Fruit fly (Drosophila melanogaster) whole organism, embryonic: ENCODE results near the gene CG9008.

Experiments
- BEAF-32 ChIP-seq: fragments of 200-800 bp; sonication (Bioruptor generic); optimal IDR thresholded peaks from 3 replicates; lab custom pipeline; 2017; ENCODE audit warnings: missing biosample characterization, missing genetic modification characterization, mild to moderate bottlenecking, moderate library complexity, missing genetic modification reagents
- CG10267 ChIP-seq: fragments of 200-800 bp; sonication (Bioruptor generic); optimal IDR thresholded peaks from 2 replicates; lab custom pipeline; 2018; ENCODE audit warnings: missing biosample characterization, mild to moderate bottlenecking, missing genetic modification characterization, moderate library complexity
- CG11560 ChIP-seq: fragments of 200-800 bp; sonication (Bioruptor generic); IDR thresholded peaks from 3 replicates; pipeline ENCODE4 v1.3.6; 2022; ENCODE audit warnings: missing biosample characterization, missing genetic modification characterization
- CG12659 ChIP-seq: fragments of 200-800 bp; sonication (Bioruptor generic); optimal IDR thresholded peaks from 3 replicates; lab custom pipeline; 2017; ENCODE audit warnings: mild to moderate bottlenecking, missing biosample characterization, missing genetic modification reagents, missing genetic modification characterization
- CG13287 ChIP-seq: fragments of 200-800 bp; sonication (Bioruptor generic); IDR thresholded peaks from 2 replicates; pipeline ENCODE4 v1.3.6; 2022; ENCODE audit warnings: missing biosample characterization, missing genetic modification characterization; ENCODE audit not compliant: partially characterized antibody
- CG13624 ChIP-seq: fragments of 200-800 bp; sonication (Bioruptor generic); optimal IDR thresholded peaks from 2 replicates; lab custom pipeline; 2016; ENCODE audit warnings: missing biosample characterization, missing genetic modification characterization
- CG14710 ChIP-seq: fragments of 200-800 bp; sonication (Bioruptor generic); optimal IDR thresholded peaks from 3 replicates; lab custom pipeline; 2019; ENCODE audit warnings: missing biosample characterization, mild to moderate bottlenecking, missing genetic modification characterization, moderate library complexity
- CG14860 ChIP-seq: fragments of 200-800 bp; sonication (Bioruptor generic); IDR thresholded peaks from 3 replicates; pipeline ENCODE4 v1.3.6; 2022; ENCODE audit warnings: missing biosample characterization, missing genetic modification characterization; ENCODE audit not compliant: partially characterized antibody
- CG16813 ChIP-seq: fragments of 200-800 bp; sonication (Bioruptor generic); IDR thresholded peaks from 3 replicates; pipeline ENCODE4 v1.3.6; 2022; ENCODE audit warnings: missing biosample characterization, missing genetic modification characterization; ENCODE audit not compliant: partially characterized antibody
- CG17186 ChIP-seq: fragments of 200-800 bp; sonication (Bioruptor generic); optimal IDR thresholded peaks from 3 replicates; lab custom pipeline; 2017; ENCODE audit warnings: missing biosample characterization, missing genetic modification reagents, missing genetic modification characterization
- CG17829 ChIP-seq: fragments of 200-800 bp; optimal IDR thresholded peaks from 2 replicates; lab custom pipeline; 2019; ENCODE audit warnings: missing biosample characterization, mild to moderate bottlenecking, missing genetic modification characterization, moderate library complexity
- CG33213 ChIP-seq: fragments of 200-800 bp; sonication (Bioruptor generic); optimal IDR thresholded peaks from 3 replicates; lab custom pipeline; 2016; ENCODE audit warnings: missing biosample characterization, missing genetic modification characterization
- CG43689 ChIP-seq: fragments of 200-800 bp; sonication (Bioruptor generic); IDR thresholded peaks from 2 replicates; pipeline ENCODE4 v1.3.6; 2022; ENCODE audit warnings: missing biosample characterization, missing genetic modification characterization
- CG6791 ChIP-seq: fragments of 200-800 bp; sonication (Bioruptor generic); IDR thresholded peaks from 3 replicates; pipeline ENCODE4 v1.3.6; 2022; ENCODE audit warnings: missing biosample characterization, missing genetic modification characterization; ENCODE audit not compliant: partially characterized antibody
- CG7987 ChIP-seq: fragments of 200-800 bp; sonication (Bioruptor generic); optimal IDR thresholded peaks from 2 replicates; lab custom pipeline; 2018; ENCODE audit warnings: missing biosample characterization, mild to moderate bottlenecking, missing genetic modification characterization, moderate library complexity
- CG9797 ChIP-seq: fragments of 200-800 bp; sonication (Bioruptor generic); optimal IDR thresholded peaks from 3 replicates; lab custom pipeline; 2018; ENCODE audit warnings: missing biosample characterization, mild to moderate bottlenecking, missing genetic modification characterization
- Doc3 ChIP-seq: fragments of 200-800 bp; sonication (Bioruptor generic); IDR thresholded peaks from 3 replicates; pipeline ENCODE4 v1.3.6; 2022; ENCODE audit warnings: missing biosample characterization, missing genetic modification characterization; ENCODE audit not compliant: partially characterized antibody
- Dp ChIP-seq: fragments of 200-800 bp; sonication (Bioruptor generic); optimal IDR thresholded peaks from 2 replicates; lab custom pipeline; 2018; ENCODE audit warnings: missing biosample characterization, mild to moderate bottlenecking, missing genetic modification characterization, moderate library complexity
- Dref ChIP-seq: fragments of 200-800 bp; sonication (Bioruptor generic); IDR thresholded peaks from 2 replicates; pipeline ENCODE4 v1.3.6; 2022; ENCODE audit warnings: missing biosample characterization, missing genetic modification characterization
- E2f2 ChIP-seq: fragments of 200-800 bp; sonication (Bioruptor generic); IDR thresholded peaks from 2 replicates; pipeline ENCODE4 v1.3.6; 2022; ENCODE audit warnings: missing biosample characterization, missing genetic modification characterization
- Fer1 ChIP-seq: fragments of 200-800 bp; sonication (Bioruptor generic); optimal IDR thresholded peaks from 2 replicates; lab custom pipeline; 2017; ENCODE audit warnings: missing biosample characterization, mild to moderate bottlenecking, missing genetic modification characterization
- Lhr ChIP-seq: fragments of 200-800 bp; sonication (Bioruptor generic); optimal IDR thresholded peaks from 3 replicates; lab custom pipeline; 2017; ENCODE audit warnings: mild to moderate bottlenecking, missing biosample characterization, missing genetic modification reagents, missing genetic modification characterization
- MBD-R2 ChIP-seq: fragments of 200-800 bp; sonication (Bioruptor generic); IDR thresholded peaks from 2 replicates; pipeline ENCODE4 v1.3.6; 2022; ENCODE audit warnings: missing biosample characterization, missing genetic modification characterization
- MESR4 ChIP-seq: fragments of 200-800 bp; sonication (Bioruptor generic); optimal IDR thresholded peaks from 2 replicates; lab custom pipeline; 2018; ENCODE audit warnings: missing biosample characterization, mild to moderate bottlenecking, missing genetic modification characterization, moderate library complexity
- Mes4 ChIP-seq: fragments of 200-800 bp; sonication (Bioruptor generic); optimal IDR thresholded peaks from 2 replicates; lab custom pipeline; 2016; ENCODE audit warnings: missing biosample characterization, missing genetic modification characterization
- Pdp1 ChIP-seq, 2 experiments: fragments of 200-800 bp; sonication (Bioruptor generic); optimal IDR thresholded peaks; 3 replicates each; lab custom pipeline; 2016; ENCODE audit warnings: missing biosample characterization in 2 of 2, missing genetic modification characterization in 2 of 2, mild to moderate bottlenecking in 1 of 2, moderate library complexity in 1 of 2
- Scr ChIP-seq: fragments of 200-800 bp; sonication (Bioruptor generic); IDR thresholded peaks from 2 replicates; pipeline ENCODE4 v1.3.6; 2022; ENCODE audit warnings: missing biosample characterization, missing genetic modification characterization; ENCODE audit not compliant: partially characterized antibody
- Sin3A ChIP-seq: fragments of >200 bp; optimal IDR thresholded peaks from 2 replicates; lab custom pipeline; 2018
- Sry-δ ChIP-seq: fragments of 200-800 bp; sonication (Bioruptor generic); optimal IDR thresholded peaks from 2 replicates; lab custom pipeline; 2016; ENCODE audit warnings: missing biosample characterization, missing genetic modification characterization
- ato ChIP-seq: fragments of 200-800 bp; sonication (Bioruptor generic); IDR thresholded peaks from 2 replicates; pipeline ENCODE4 v1.3.6; 2022; ENCODE audit warnings: missing biosample characterization, missing genetic modification characterization; ENCODE audit not compliant: partially characterized antibody
- bbx ChIP-seq: fragments of 200-800 bp; sonication (Bioruptor generic); IDR thresholded peaks from 2 replicates; pipeline ENCODE4 v1.3.6; 2022; ENCODE audit warnings: missing biosample characterization, missing genetic modification characterization; ENCODE audit not compliant: partially characterized antibody
- chinmo ChIP-seq: fragments of 200-800 bp; sonication (Bioruptor generic); IDR thresholded peaks from 4 replicates; pipeline ENCODE4 v1.3.6; 2022; ENCODE audit warnings: missing biosample characterization, missing genetic modification characterization; ENCODE audit not compliant: partially characterized antibody
- crol ChIP-seq: fragments of 200-800 bp; sonication (Bioruptor generic); IDR thresholded peaks from 2 replicates; pipeline ENCODE4 v1.3.6; 2022; ENCODE audit warnings: missing biosample characterization, missing genetic modification characterization
- gro ChIP-seq: fragments of 200-800 bp; sonication (Bioruptor generic); optimal IDR thresholded peaks from 2 replicates; lab custom pipeline; 2016; ENCODE audit warnings: missing biosample characterization, missing genetic modification characterization
- hbn ChIP-seq: fragments of 200-800 bp; sonication (Bioruptor generic); IDR thresholded peaks from 2 replicates; pipeline ENCODE4 v1.3.6; 2022; ENCODE audit warnings: missing biosample characterization, missing genetic modification characterization; ENCODE audit not compliant: partially characterized antibody
- hth ChIP-seq: fragments of >200 bp; optimal IDR thresholded peaks from 2 replicates; lab custom pipeline; 2017; ENCODE audit warnings: inconsistent platforms
- inv ChIP-seq: fragments of 200-800 bp; sonication (Bioruptor generic); IDR thresholded peaks from 2 replicates; pipeline ENCODE4 v1.3.6; 2022; ENCODE audit warnings: missing biosample characterization, missing genetic modification characterization; ENCODE audit not compliant: partially characterized antibody
- knrl ChIP-seq: fragments of 200-800 bp; sonication (Bioruptor generic); IDR thresholded peaks from 3 replicates; pipeline ENCODE4 v1.3.6; 2022; ENCODE audit warnings: missing biosample characterization, missing genetic modification characterization; ENCODE audit not compliant: partially characterized antibody
- luna ChIP-seq: fragments of 200-800 bp; sonication (Bioruptor generic); optimal IDR thresholded peaks from 2 replicates; lab custom pipeline; 2016; ENCODE audit warnings: missing biosample characterization, missing genetic modification characterization
- nerfin-2 ChIP-seq: fragments of 200-800 bp; sonication (Bioruptor generic); IDR thresholded peaks from 2 replicates; pipeline ENCODE4 v1.3.6; 2022; ENCODE audit warnings: missing biosample characterization, missing genetic modification characterization; ENCODE audit not compliant: partially characterized antibody
- onecut ChIP-seq: fragments of 200-800 bp; sonication (Bioruptor generic); IDR thresholded peaks from 2 replicates; pipeline ENCODE4 v1.3.6; 2022; ENCODE audit warnings: missing biosample characterization, missing genetic modification characterization
- sr ChIP-seq: fragments of 200-800 bp; sonication (Bioruptor generic); IDR thresholded peaks from 3 replicates; pipeline ENCODE4 v1.3.6; 2022; ENCODE audit warnings: missing biosample characterization, missing genetic modification characterization
- stwl ChIP-seq: fragments of 200-800 bp; sonication (Bioruptor generic); optimal IDR thresholded peaks from 3 replicates; lab custom pipeline; 2018; ENCODE audit warnings: missing biosample characterization, mild to moderate bottlenecking, missing genetic modification characterization, moderate library complexity
- tna ChIP-seq: fragments of 200-800 bp; sonication (Bioruptor generic); IDR thresholded peaks from 2 replicates; pipeline ENCODE4 v1.3.6; 2022; ENCODE audit warnings: missing biosample characterization, missing genetic modification characterization; ENCODE audit not compliant: partially characterized antibody
- unc-4 ChIP-seq: fragments of 200-800 bp; sonication (Bioruptor generic); IDR thresholded peaks from 2 replicates; pipeline ENCODE4 v1.3.6; 2022; ENCODE audit warnings: missing biosample characterization, missing genetic modification characterization; ENCODE audit not compliant: partially characterized antibody
- vnd ChIP-seq: fragments of 200-800 bp; sonication (Bioruptor generic); IDR thresholded peaks from 3 replicates; pipeline ENCODE4 v1.3.6; 2022; ENCODE audit warnings: missing biosample characterization, missing genetic modification characterization; ENCODE audit not compliant: partially characterized antibody
- zen2 ChIP-seq: fragments of 200-800 bp; sonication (Bioruptor generic); IDR thresholded peaks from 3 replicates; pipeline ENCODE4 v1.3.6; 2022; ENCODE audit warnings: missing biosample characterization, missing genetic modification characterization; ENCODE audit not compliant: partially characterized antibody

The CG9008 gene

DNA sequence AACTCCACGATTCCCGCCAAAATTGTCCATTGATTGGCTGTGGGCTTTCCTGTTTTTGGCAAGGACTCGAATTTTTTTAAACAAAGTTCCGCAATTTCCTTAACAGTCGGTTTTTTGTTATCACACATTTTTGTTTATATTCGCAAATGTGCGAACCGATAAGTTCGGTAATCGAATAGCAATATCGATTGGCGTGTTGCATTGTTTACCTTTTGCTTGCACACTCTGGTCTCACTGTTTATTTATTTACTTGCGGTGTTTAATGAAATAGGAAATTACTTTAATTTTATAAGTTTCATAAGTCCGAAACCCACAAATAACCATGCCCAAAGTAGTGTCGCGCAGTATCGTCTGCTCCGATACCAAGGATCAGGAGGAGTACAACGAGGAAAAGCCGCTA is 31.4 kb upstream of the CG9008 start, which contains the start of the genes Adat1 and CG16865 (continued):
- no peak for TF ChIP-seq luna (GFP tag; lab: Kevin White, UChicago)
- peak; percentile 14 for TF ChIP-seq CG33213 (GFP tag; lab: Kevin White, UChicago)
- peak; percentile 35 for TF ChIP-seq Sin3A (lab: Kevin White, UChicago)
- TF ChIP-seq MBD-R2 (GFP tag; lab: Robert Waterston, UW): peak; percentile 96
- TF ChIP-seq nerfin-2 (GFP tag; lab: Robert Waterston, UW): peak; percentile 25; the same call in 1 of the 2 replicates
- no peak for TF ChIP-seq sr (GFP tag; lab: Robert Waterston, UW)
- TF ChIP-seq Lhr (GFP tag; lab: Kevin White, UChicago): peak; percentile 14
- TF ChIP-seq CG12659 (GFP tag; lab: Kevin White, UChicago): peak; percentile 47
- TF ChIP-seq CG11560: peak; percentile 98
- TF ChIP-seq bbx (GFP tag; lab: Robert Waterston, UW): peak; percentile 47; the same call in 1 of the 2 replicates
- no peak for TF ChIP-seq CG43689 (GFP tag; lab: Robert Waterston, UW)
- peak; percentile 56; the same call in 2 of the 3 replicates for TF ChIP-seq CG14860
- peak; percentile 72 for TF ChIP-seq CG13287 (GFP tag; lab: Robert Waterston, UW)
- TF ChIP-seq Fer1 (GFP tag; lab: Kevin White, UChicago): peak; percentile 21
- TF ChIP-seq Doc3 (GFP tag; lab: Robert Waterston, UW): 0 out of 3 replicates have a peak, but pooled peaks have one; percentile 28
- peak; percentile 61 for TF ChIP-seq Scr
- peak; percentile 54; the same call in 2 of the 3 replicates for TF ChIP-seq CG16813 (GFP tag; lab: Robert Waterston, UW)
- peak; percentile 41 for TF ChIP-seq E2f2 (GFP tag; lab: Robert Waterston, UW)
- no peak for TF ChIP-seq crol (GFP tag; lab: Robert Waterston, UW)
- peak; percentile 61 for TF ChIP-seq hbn (GFP tag; lab: Robert Waterston, UW)
- peak; percentile 32 for TF ChIP-seq Dp
- peak; percentile 62 for TF ChIP-seq unc-4 (GFP tag; lab: Robert Waterston, UW)
- TF ChIP-seq CG7987 (GFP tag; lab: Kevin White, UChicago): peak; percentile 6
- 0 out of 3 replicates have a peak, but pooled peaks have one; percentile 15 for TF ChIP-seq knrl (GFP tag; lab: Robert Waterston, UW)
- TF ChIP-seq ato (GFP tag; lab: Robert Waterston, UW): peak; percentile 61; the same call in 1 of the 2 replicates
- TF ChIP-seq vnd (GFP tag; lab: Robert Waterston, UW): 0 out of 3 replicates have a peak, but pooled peaks have one; percentile 10
- peak; percentile 35 for TF ChIP-seq CG14710 (tag; lab: Kevin White, UChicago)
- TF ChIP-seq chinmo (GFP tag; lab: Robert Waterston, UW): 0 out of 4 replicates have a peak, but pooled peaks have one; percentile 66
- peak; percentile 26 for TF ChIP-seq CG17186 (GFP tag; lab: Kevin White, UChicago)
- peak; percentile 5 for TF ChIP-seq CG17829
- TF ChIP-seq BEAF-32 (GFP tag; lab: Kevin White, UChicago): peak; percentile 53
- peak; percentile 43 for TF ChIP-seq Sry-δ
- peak; percentile 12; the same call in 1 of the 2 replicates for TF ChIP-seq inv (GFP tag; lab: Robert Waterston, UW)
- TF ChIP-seq Pdp1 (GFP tag; optimal IDR thresholded peaks at IDR 0.05; lab: Kevin White, UChicago): peak in 1 of 2 experiments; percentile 74
- TF ChIP-seq onecut (GFP tag; lab: Robert Waterston, UW): peak; percentile 87
- peak; percentile 23 for TF ChIP-seq CG10267 (tag; lab: Kevin White, UChicago)
- TF ChIP-seq tna: peak; percentile 36; the same call in 1 of the 2 replicates
- peak; percentile 42; the same call in 1 of the 3 replicates for TF ChIP-seq zen2 (GFP tag; lab: Robert Waterston, UW)
- peak; percentile 48; the same call in 2 of the 3 replicates for TF ChIP-seq CG6791 (GFP tag; lab: Robert Waterston, UW)
- TF ChIP-seq CG9797 (GFP tag; lab: Kevin White, UChicago): peak; percentile 76
- peak; percentile 87 for TF ChIP-seq stwl (tag; lab: Kevin White, UChicago)
- peak; percentile 12 for TF ChIP-seq CG13624
- no peak for TF ChIP-seq hth
- peak; percentile 46 for TF ChIP-seq MESR4
- TF ChIP-seq Mes4 (GFP tag; lab: Kevin White, UChicago): no peak
- TF ChIP-seq gro (GFP tag; lab: Kevin White, UChicago): peak; percentile 15
- peak; percentile 80 for TF ChIP-seq Dref (GFP tag; lab: Robert Waterston, UW)
